Worm (Caenorhabditis elegans): ENCODE measurements around the gene H04J21.1.

H04J21.1 gene

ce11 chrIII:2418159-2418658 is 46.4 kb upstream of the H04J21.1 start, which contains the start of the genes W04B5.5 and W04B5.3:
W04B5.5 (minus strand) TSS chrIII:2418209.
W04B5.3 (plus strand) TSS chrIII:2418514.
- TF ChIP-seq K02D7.2 (tag; optimal IDR thresholded peaks at IDR 0.05): no peak
- TF ChIP-seq elt-2 (tag; optimal IDR thresholded peaks at IDR 0.05): peak; percentile 76
- no peak for TF ChIP-seq hlh-30 (tag; optimal IDR thresholded peaks at IDR 0.05; ENCODE audit: insufficient read depth)
- no peak for TF ChIP-seq hlh-13 (GFP tag; optimal IDR thresholded peaks at IDR 0.05)
- TF ChIP-seq ceh-19 (GFP tag; optimal IDR thresholded peaks at IDR 0.05): no peak
- peak; percentile 57 for TF ChIP-seq nfya-1 (tag; optimal IDR thresholded peaks at IDR 0.05)
- TF ChIP-seq ceh-31 (tag; optimal IDR thresholded peaks at IDR 0.05): peak; percentile 13
- no peak for TF ChIP-seq ceh-24 (tag; optimal IDR thresholded peaks at IDR 0.05)
- no peak for TF ChIP-seq C38D4.7 (GFP tag; optimal IDR thresholded peaks at IDR 0.05)
- TF ChIP-seq dve-1 (tag; optimal IDR thresholded peaks at IDR 0.05): no peak
- no peak for TF ChIP-seq pha-2 (tag; optimal IDR thresholded peaks at IDR 0.05)
- no peak for TF ChIP-seq ceh-14 (tag; optimal IDR thresholded peaks at IDR 0.05)
- no peak for TF ChIP-seq pros-1 (tag; optimal IDR thresholded peaks at IDR 0.05)
- TF ChIP-seq lin-11 (tag; optimal IDR thresholded peaks at IDR 0.05): no peak

- TF ChIP-seq pat-9 (tag; optimal IDR thresholded peaks at IDR 0.05) (no peak), unc-55 (GFP tag; optimal IDR thresholded peaks at IDR 0.05) (no peak), dve-1 (tag; optimal IDR thresholded peaks at IDR 0.05) (no peak), ceh-9 (tag; optimal IDR thresholded peaks at IDR 0.05) (no peak), tbx-2 (tag; optimal IDR thresholded peaks at IDR 0.05) (no peak), sdc-2 (tag; optimal IDR thresholded peaks at IDR 0.05) (no peak), pha-4 (tag; optimal IDR thresholded peaks at IDR 0.05) (no peak), ceh-22 (tag; optimal IDR thresholded peaks at IDR 0.05) (no peak), ceh-31 (tag; optimal IDR thresholded peaks at IDR 0.05) (no peak), pha-2 (tag; optimal IDR thresholded peaks at IDR 0.05) (no peak), ceh-18 (tag; optimal IDR thresholded peaks at IDR 0.05) (no peak), nfya-1 (tag; optimal IDR thresholded peaks at IDR 0.05) (no peak), ceh-34 (tag; optimal IDR thresholded peaks at IDR 0.05) (no peak), ztf-16 (tag; optimal IDR thresholded peaks at IDR 0.05) (no peak), hlh-30 (tag; optimal IDR thresholded peaks at IDR 0.05; ENCODE audit: insufficient read depth) (no peak), mec-3 (tag; optimal IDR thresholded peaks at IDR 0.05; ENCODE audit: borderline replicate concordance) (no peak), ceh-48 (tag; optimal IDR thresholded peaks at IDR 0.05) (no peak), fax-1 (tag; optimal IDR thresholded peaks at IDR 0.05) (no peak), hlh-15 (tag; optimal IDR thresholded peaks at IDR 0.05) (no peak)
These were observed 39.2 kb upstream of the H04J21.1 start, which contains the start of gene mrpl-30 for ce11 chrIII:2410925-2411450. mrpl-30 (minus strand) TSS chrIII:2410975.

ce11 chrIII:2401126-2402123 is 29.7 kb upstream of the H04J21.1 start, which contains the start of the genes cic-1 and strm-1:
cic-1 (minus strand) TSS chrIII:2401221.
strm-1 (plus strand) TSS chrIII:2402070.
- TF ChIP-seq ceh-30 (tag; optimal IDR thresholded peaks at IDR 0.05): no peak
- TF ChIP-seq ceh-24 (tag; optimal IDR thresholded peaks at IDR 0.05): no peak
- peak; percentile 62 for TF ChIP-seq ceh-48 (tag; optimal IDR thresholded peaks at IDR 0.05)
- no peak for TF ChIP-seq nhr-232 (tag; optimal IDR thresholded peaks at IDR 0.05)
- no peak for TF ChIP-seq hlh-15 (tag; optimal IDR thresholded peaks at IDR 0.05)
- no peak for TF ChIP-seq F13H6.1 (tag; optimal IDR thresholded peaks at IDR 0.05)
- no peak for TF ChIP-seq nhr-11 (tag; optimal IDR thresholded peaks at IDR 0.05)
- TF ChIP-seq unc-3 (GFP tag; conservative IDR thresholded peaks at IDR 0.05): no peak
- no peak for TF ChIP-seq unc-3 (tag; optimal IDR thresholded peaks at IDR 0.05)
- peak; percentile 13 for TF ChIP-seq unc-42 (tag; optimal IDR thresholded peaks at IDR 0.05)
- TF ChIP-seq dve-1 (tag; optimal IDR thresholded peaks at IDR 0.05): no peak
- no peak for TF ChIP-seq ceh-6 (GFP tag; optimal IDR thresholded peaks at IDR 0.05)
- peak; percentile 20 for TF ChIP-seq nfya-1 (tag; optimal IDR thresholded peaks at IDR 0.05)
- TF ChIP-seq tbx-2 (tag; optimal IDR thresholded peaks at IDR 0.05): no peak
- TF ChIP-seq che-1 (tag; optimal IDR thresholded peaks at IDR 0.05): no peak
- TF ChIP-seq C38D4.7 (GFP tag; optimal IDR thresholded peaks at IDR 0.05): no peak
- TF ChIP-seq lim-6 (tag; optimal IDR thresholded peaks at IDR 0.05): no peak
- no peak for TF ChIP-seq ceh-34 (tag; optimal IDR thresholded peaks at IDR 0.05)
- TF ChIP-seq K02D7.2 (tag; optimal IDR thresholded peaks at IDR 0.05): no peak
- no peak for TF ChIP-seq ets-4 (tag; optimal IDR thresholded peaks at IDR 0.05)
- no peak for TF ChIP-seq pqm-1 (tag; optimal IDR thresholded peaks at IDR 0.05)
- TF ChIP-seq npax-4 (tag; optimal IDR thresholded peaks at IDR 0.05): no peak
